Fruit fly (Drosophila melanogaster) S2 (cell line): ENCODE results near the gene Cyp4ac3.

Source experiments
- CG8478 ChIP-seq: fragments of >200 bp; optimal IDR thresholded peaks from 2 replicates; lab custom pipeline; 2018
- CTCF ChIP-seq, 2 experiments: fragments of >200 bp; optimal IDR thresholded peaks; 2 replicates each; lab custom pipeline; 2018

dm6 chr2L:5286572-5286971, 18.3 kb downstream of the Cyp4ac3 start:
- TF ChIP-seq CTCF (optimal IDR thresholded peaks at IDR 0.05; lab: Kevin White, UChicago) (no peak), CG8478 (lab: Kevin White, UChicago) (no peak)
